Worm (Caenorhabditis elegans) whole organism, early embryonic: ENCODE results near the gene Y46D2A.2.

Source experiments
- B0310.2 ChIP-seq: sonication (generic microtip); optimal IDR thresholded peaks from 2 replicates; lab custom pipeline; 2016; ENCODE audit warnings: mild to moderate bottlenecking, missing genetic modification characterization, missing compliant biosample characterization
- F13C5.2 ChIP-seq: sonication (generic microtip); optimal IDR thresholded peaks from 2 replicates; lab custom pipeline; 2017; ENCODE audit warnings: mild to moderate bottlenecking, missing genetic modification characterization, inconsistent platforms, missing compliant biosample characterization
- aly-1 ChIP-seq: sonication (generic microtip); optimal IDR thresholded peaks from 2 replicates; lab custom pipeline; 2016; ENCODE audit warnings: missing genetic modification characterization, missing compliant biosample characterization
- ama-1 ChIP-seq: fragments of 150-350 bp; optimal IDR thresholded peaks from 2 replicates; lab custom pipeline; 2014
- ceh-13 ChIP-seq: fragments of 200-800 bp; sonication (Bioruptor generic); optimal IDR thresholded peaks from 2 replicates; lab custom pipeline; 2018; ENCODE audit warnings: mild to moderate bottlenecking, missing genetic modification characterization, missing compliant biosample characterization
- ceh-36 ChIP-seq: sonication (generic microtip); optimal IDR thresholded peaks from 2 replicates; lab custom pipeline; 2016; ENCODE audit warnings: missing genetic modification characterization, inconsistent platforms, missing compliant biosample characterization
- ets-7 ChIP-seq: sonication (generic microtip); optimal IDR thresholded peaks from 2 replicates; lab custom pipeline; 2016; ENCODE audit warnings: missing genotype, missing genetic modification characterization, missing compliant biosample characterization
- flt-1 ChIP-seq: fragments of 200-800 bp; sonication (Bioruptor generic); IDR thresholded peaks from 2 replicates; pipeline ENCODE4 v1.3.6; 2022; ENCODE audit warnings: missing genetic modification characterization, missing compliant biosample characterization
- hmbx-1 ChIP-seq: sonication (generic microtip); optimal IDR thresholded peaks from 2 replicates; lab custom pipeline; 2016; ENCODE audit warnings: mild to moderate bottlenecking, missing genetic modification characterization, missing compliant biosample characterization
- hmg-4 ChIP-seq: fragments of 200-800 bp; sonication (Bioruptor generic); optimal IDR thresholded peaks from 2 replicates; lab custom pipeline; 2018; ENCODE audit warnings: mild to moderate bottlenecking, missing genetic modification characterization, missing compliant biosample characterization
- hnd-1 ChIP-seq: sonication (generic microtip); optimal IDR thresholded peaks from 2 replicates; lab custom pipeline; 2016; ENCODE audit warnings: missing genetic modification characterization, missing compliant biosample characterization
- pes-1 ChIP-seq: fragments of 200-800 bp; sonication (Bioruptor generic); IDR thresholded peaks from 2 replicates; pipeline ENCODE4 v1.3.6; 2022; ENCODE audit warnings: missing genetic modification reagents, missing genetic modification characterization, missing compliant biosample characterization
- scrt-1 ChIP-seq: fragments of 200-800 bp; sonication (Bioruptor generic); IDR thresholded peaks from 2 replicates; pipeline ENCODE4 v1.3.6; 2022; ENCODE audit warnings: missing genetic modification characterization, missing compliant biosample characterization
- sea-1 ChIP-seq: fragments of 200-800 bp; sonication (Bioruptor generic); conservative IDR thresholded peaks from 2 replicates; pipeline ENCODE4 v1.3.6; 2022; ENCODE audit warnings: missing genetic modification characterization, missing compliant biosample characterization
- tbx-11 ChIP-seq: fragments of 200-800 bp; sonication (Bioruptor generic); IDR thresholded peaks from 2 replicates; pipeline ENCODE4 v1.3.6; 2022; ENCODE audit warnings: missing genetic modification characterization, missing compliant biosample characterization
- tbx-37 ChIP-seq: fragments of 200-800 bp; sonication (Bioruptor generic); conservative IDR thresholded peaks from 2 replicates; pipeline ENCODE4 v1.3.6; 2022; ENCODE audit warnings: missing genetic modification reagents, missing genetic modification characterization, missing compliant biosample characterization
- tra-4 ChIP-seq: sonication (generic microtip); optimal IDR thresholded peaks from 2 replicates; lab custom pipeline; 2017; ENCODE audit warnings: missing genetic modification characterization, missing compliant biosample characterization

Gene Y46D2A.2

ce11 chrII:3347940-3348610 lies 25.0 kb upstream of the Y46D2A.2 start, which contains the start of the genes F14D2.14 and bath-29:
F14D2.14 (minus strand) TSS chrII:3347990.
bath-29 (plus strand) TSS chrII:3348560.
- TF ChIP-seq F13C5.2 (tag; lab: Kevin White, UChicago) (no peak), B0310.2 (tag; lab: Kevin White, UChicago) (no peak), hmbx-1 (no peak), ama-1 (lab: Kevin White, UChicago) (no peak), tra-4 (no peak), ceh-36 (tag; lab: Kevin White, UChicago) (no peak), aly-1 (tag; lab: Kevin White, UChicago) (no peak), tbx-11 (GFP tag; lab: Robert Waterston, UW) (no peak), pes-1 (GFP tag; lab: Robert Waterston, UW) (no peak), flt-1 (no peak), ets-7 (tag; lab: Kevin White, UChicago) (no peak)

ce11 chrII:3346328-3346780 lies 23.3 kb upstream of the Y46D2A.2 start, which contains the start of gene bath-30:
bath-30 (minus strand) TSS chrII:3346378.
- no peak for TF ChIP-seq ets-7 (tag; lab: Kevin White, UChicago)
- no peak for TF ChIP-seq aly-1 (tag; lab: Kevin White, UChicago)
- TF ChIP-seq ceh-36 (tag; lab: Kevin White, UChicago) = no peak
- TF ChIP-seq tbx-11 (GFP tag; lab: Robert Waterston, UW) = no peak
- no peak for TF ChIP-seq sea-1 (GFP tag; lab: Robert Waterston, UW)
- TF ChIP-seq ceh-13 (GFP tag; lab: Kevin White, UChicago) = no peak
- no peak for TF ChIP-seq tra-4
- TF ChIP-seq scrt-1 = no peak

ce11 chrII:3344917-3345316 lies 21.8 kb upstream of the Y46D2A.2 start, which contains the start of gene bath-28:
bath-28 (minus strand) TSS chrII:3344967.
- no peak for TF ChIP-seq hmbx-1
- TF ChIP-seq tbx-11 (GFP tag; lab: Robert Waterston, UW) = no peak
- TF ChIP-seq pes-1 (GFP tag; lab: Robert Waterston, UW) = no peak
- TF ChIP-seq tra-4 = no peak
- no peak for TF ChIP-seq ama-1 (lab: Kevin White, UChicago)
- TF ChIP-seq flt-1 = no peak
- no peak for TF ChIP-seq hmg-4 (GFP tag; lab: Kevin White, UChicago)

- TF ChIP-seq F13C5.2 (tag; lab: Kevin White, UChicago) (no peak), sea-1 (GFP tag; lab: Robert Waterston, UW) (no peak), hmbx-1 (no peak), ceh-36 (tag; lab: Kevin White, UChicago) (no peak), tbx-11 (GFP tag; lab: Robert Waterston, UW) (no peak), pes-1 (GFP tag; lab: Robert Waterston, UW) (no peak), hmg-4 (GFP tag; lab: Kevin White, UChicago) (no peak), ama-1 (lab: Kevin White, UChicago) (no peak), flt-1 (no peak), ets-7 (tag; lab: Kevin White, UChicago) (no peak), ceh-13 (GFP tag; lab: Kevin White, UChicago) (no peak), aly-1 (tag; lab: Kevin White, UChicago) (no peak), tra-4 (no peak), B0310.2 (tag; lab: Kevin White, UChicago) (no peak)
Observed at ce11 chrII:3343714-3344113, 20.6 kb upstream of the Y46D2A.2 start, which contains the start of gene F14D2.15. F14D2.15 (minus strand) TSS chrII:3343814.

ce11 chrII:3341989-3342388 lies 18.9 kb upstream of the Y46D2A.2 start, which contains the start of gene F14D2.11:
F14D2.11 (minus strand) TSS chrII:3342089.
- no peak for TF ChIP-seq ceh-36 (tag; lab: Kevin White, UChicago)
- no peak for TF ChIP-seq ets-7 (tag; lab: Kevin White, UChicago)
- TF ChIP-seq scrt-1 = no peak
- no peak for TF ChIP-seq B0310.2 (tag; lab: Kevin White, UChicago)
- TF ChIP-seq hmbx-1 = no peak
- TF ChIP-seq aly-1 (tag; lab: Kevin White, UChicago) = no peak
- TF ChIP-seq tbx-11 (GFP tag; lab: Robert Waterston, UW) = no peak
- TF ChIP-seq hmg-4 (GFP tag; lab: Kevin White, UChicago) = no peak
- no peak for TF ChIP-seq F13C5.2 (tag; lab: Kevin White, UChicago)
- no peak for TF ChIP-seq flt-1

- no peak for TF ChIP-seq ets-7 (tag; lab: Kevin White, UChicago)
- no peak for TF ChIP-seq F13C5.2 (tag; lab: Kevin White, UChicago)
- no peak for TF ChIP-seq tra-4
- no peak for TF ChIP-seq tbx-37
- no peak for TF ChIP-seq flt-1
- no peak for TF ChIP-seq ceh-13 (GFP tag; lab: Kevin White, UChicago)
- no peak for TF ChIP-seq pes-1 (GFP tag; lab: Robert Waterston, UW)
- TF ChIP-seq tbx-11 (GFP tag; lab: Robert Waterston, UW) = no peak
- no peak for TF ChIP-seq hnd-1 (tag; lab: Kevin White, UChicago)
- TF ChIP-seq scrt-1 = no peak
- TF ChIP-seq ceh-36 (tag; lab: Kevin White, UChicago) = no peak
- no peak for TF ChIP-seq aly-1 (tag; lab: Kevin White, UChicago)
- no peak for TF ChIP-seq hmbx-1
- TF ChIP-seq sea-1 (GFP tag; lab: Robert Waterston, UW) = no peak
- TF ChIP-seq B0310.2 (tag; lab: Kevin White, UChicago) = no peak
- no peak for TF ChIP-seq ama-1 (lab: Kevin White, UChicago)
- TF ChIP-seq hmg-4 (GFP tag; lab: Kevin White, UChicago) = no peak
Observed at ce11 chrII:3340818-3341217, 17.7 kb upstream of the Y46D2A.2 start.

- no peak for TF ChIP-seq tbx-37
Observed at ce11 chrII:3340251-3340650, 17.2 kb upstream of the Y46D2A.2 start, which contains the start of gene F14D2.5. F14D2.5 (plus strand) TSS chrII:3340551.
